Worm (Caenorhabditis elegans): ENCODE results near the gene dmd-8.

DNA sequence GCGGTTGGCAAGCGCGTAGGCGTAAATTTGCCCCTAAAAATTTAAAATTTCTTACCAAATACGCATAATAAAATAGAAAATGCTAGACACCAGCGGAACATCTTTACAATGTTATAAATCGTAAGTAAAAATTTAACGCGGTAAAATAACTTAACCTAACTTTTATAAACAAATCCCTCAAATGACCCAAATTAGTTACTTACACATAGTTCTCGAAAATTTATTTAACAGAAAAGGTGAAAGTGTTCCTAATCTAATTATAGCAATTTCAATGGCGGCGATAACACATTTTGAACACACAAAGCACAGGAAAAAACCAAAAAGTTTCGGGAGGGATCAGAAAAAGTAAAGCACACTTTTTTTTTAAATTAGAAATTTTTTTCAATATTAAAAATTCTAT is 43.9 kb upstream of the dmd-8 start, which contains the start of gene mltn-8:
- no peak for TF ChIP-seq tbx-37 (GFP tag; conservative IDR thresholded peaks at IDR 0.05)
- no peak for TF ChIP-seq sea-1 (GFP tag; conservative IDR thresholded peaks at IDR 0.05)
- no peak for TF ChIP-seq ama-1 (optimal IDR thresholded peaks at IDR 0.05)
- no peak for TF ChIP-seq scrt-1 (GFP tag; IDR thresholded peaks at IDR 0.05)
- TF ChIP-seq pes-1 (GFP tag; IDR thresholded peaks at IDR 0.05), result no peak
- no peak for TF ChIP-seq hnd-1 (tag; optimal IDR thresholded peaks at IDR 0.05)
- no peak for TF ChIP-seq ets-7 (tag; optimal IDR thresholded peaks at IDR 0.05)
- no peak for TF ChIP-seq tbx-11 (GFP tag; IDR thresholded peaks at IDR 0.05)
- TF ChIP-seq hmbx-1 (tag; optimal IDR thresholded peaks at IDR 0.05), result no peak
- no peak for TF ChIP-seq hmg-4 (GFP tag; optimal IDR thresholded peaks at IDR 0.05)
- TF ChIP-seq flt-1 (GFP tag; IDR thresholded peaks at IDR 0.05), result no peak
- no peak for TF ChIP-seq tra-4 (tag; optimal IDR thresholded peaks at IDR 0.05)
